Worm (Caenorhabditis elegans): ENCODE measurements around the gene C16C8.21.

- TF ChIP-seq egrh-3 (GFP tag; IDR thresholded peaks at IDR 0.05) (peak; percentile 43; the same call in 1 of the 2 replicates), nfyb-1 (GFP tag; IDR thresholded peaks at IDR 0.05) (no peak), snpc-4 (GFP tag; optimal IDR thresholded peaks at IDR 0.05) (no peak), snpc-4 (tag; optimal IDR thresholded peaks at IDR 0.05) (no peak), mcd-1 (GFP tag; IDR thresholded peaks at IDR 0.05) (no peak), madf-3 (GFP tag; IDR thresholded peaks at IDR 0.05) (no peak), hmg-1.2 (GFP tag; IDR thresholded peaks at IDR 0.05) (no peak), unc-62 (GFP tag; optimal IDR thresholded peaks at IDR 0.05) (no peak), chd-7 (tag; optimal IDR thresholded peaks at IDR 0.05) (no peak), sptf-2 (GFP tag; optimal IDR thresholded peaks at IDR 0.05) (no peak), him-1 (tag; optimal IDR thresholded peaks at IDR 0.05) (no peak)
Observed at ce11 chrII:3437393-3437792, 10.6 kb upstream of the C16C8.21 start.
